Worm (Caenorhabditis elegans) whole organism, early embryonic: Measurements from ENCODE around the gene srlf-17.

Source experiments
- B0310.2 ChIP-seq: sonication (generic microtip); optimal IDR thresholded peaks from 2 replicates; lab custom pipeline; 2016; ENCODE audit warnings: mild to moderate bottlenecking, missing genetic modification characterization, missing compliant biosample characterization
- F13C5.2 ChIP-seq: sonication (generic microtip); optimal IDR thresholded peaks from 2 replicates; lab custom pipeline; 2017; ENCODE audit warnings: mild to moderate bottlenecking, missing genetic modification characterization, inconsistent platforms, missing compliant biosample characterization
- aly-1 ChIP-seq: sonication (generic microtip); optimal IDR thresholded peaks from 2 replicates; lab custom pipeline; 2016; ENCODE audit warnings: missing genetic modification characterization, missing compliant biosample characterization
- ama-1 ChIP-seq: fragments of 150-350 bp; optimal IDR thresholded peaks from 2 replicates; lab custom pipeline; 2014
- ceh-13 ChIP-seq: fragments of 200-800 bp; sonication (Bioruptor generic); optimal IDR thresholded peaks from 2 replicates; lab custom pipeline; 2018; ENCODE audit warnings: mild to moderate bottlenecking, missing genetic modification characterization, missing compliant biosample characterization
- ceh-36 ChIP-seq: sonication (generic microtip); optimal IDR thresholded peaks from 2 replicates; lab custom pipeline; 2016; ENCODE audit warnings: missing genetic modification characterization, inconsistent platforms, missing compliant biosample characterization
- ets-7 ChIP-seq: sonication (generic microtip); optimal IDR thresholded peaks from 2 replicates; lab custom pipeline; 2016; ENCODE audit warnings: missing genotype, missing genetic modification characterization, missing compliant biosample characterization
- flt-1 ChIP-seq: fragments of 200-800 bp; sonication (Bioruptor generic); IDR thresholded peaks from 2 replicates; pipeline ENCODE4 v1.3.6; 2022; ENCODE audit warnings: missing genetic modification characterization, missing compliant biosample characterization
- hmbx-1 ChIP-seq: sonication (generic microtip); optimal IDR thresholded peaks from 2 replicates; lab custom pipeline; 2016; ENCODE audit warnings: mild to moderate bottlenecking, missing genetic modification characterization, missing compliant biosample characterization
- hmg-4 ChIP-seq: fragments of 200-800 bp; sonication (Bioruptor generic); optimal IDR thresholded peaks from 2 replicates; lab custom pipeline; 2018; ENCODE audit warnings: mild to moderate bottlenecking, missing genetic modification characterization, missing compliant biosample characterization
- hnd-1 ChIP-seq: sonication (generic microtip); optimal IDR thresholded peaks from 2 replicates; lab custom pipeline; 2016; ENCODE audit warnings: missing genetic modification characterization, missing compliant biosample characterization
- pes-1 ChIP-seq: fragments of 200-800 bp; sonication (Bioruptor generic); IDR thresholded peaks from 2 replicates; pipeline ENCODE4 v1.3.6; 2022; ENCODE audit warnings: missing genetic modification reagents, missing genetic modification characterization, missing compliant biosample characterization
- scrt-1 ChIP-seq: fragments of 200-800 bp; sonication (Bioruptor generic); IDR thresholded peaks from 2 replicates; pipeline ENCODE4 v1.3.6; 2022; ENCODE audit warnings: missing genetic modification characterization, missing compliant biosample characterization
- sea-1 ChIP-seq: fragments of 200-800 bp; sonication (Bioruptor generic); conservative IDR thresholded peaks from 2 replicates; pipeline ENCODE4 v1.3.6; 2022; ENCODE audit warnings: missing genetic modification characterization, missing compliant biosample characterization
- tbx-11 ChIP-seq: fragments of 200-800 bp; sonication (Bioruptor generic); IDR thresholded peaks from 2 replicates; pipeline ENCODE4 v1.3.6; 2022; ENCODE audit warnings: missing genetic modification characterization, missing compliant biosample characterization
- tbx-37 ChIP-seq: fragments of 200-800 bp; sonication (Bioruptor generic); conservative IDR thresholded peaks from 2 replicates; pipeline ENCODE4 v1.3.6; 2022; ENCODE audit warnings: missing genetic modification reagents, missing genetic modification characterization, missing compliant biosample characterization
- tra-4 ChIP-seq: sonication (generic microtip); optimal IDR thresholded peaks from 2 replicates; lab custom pipeline; 2017; ENCODE audit warnings: missing genetic modification characterization, missing compliant biosample characterization

srlf-17 gene

ce11 chrIV:11109771-11110170 is 7.3 kb upstream of the srlf-17 start, which contains the start of gene pigk-1:
Gene pigk-1, minus strand, starts transcription at chrIV:11110018.
- TF ChIP-seq ceh-36 (tag; lab: Kevin White, UChicago) (no peak), B0310.2 (no peak), tra-4 (tag; lab: Kevin White, UChicago) (no peak), ceh-13 (no peak), tbx-37 (GFP tag; lab: Robert Waterston, UW) (no peak)

ce11 chrIV:11105724-11106123 is 3.2 kb upstream of the srlf-17 start, which contains the start of gene srlf-24:
Gene srlf-24, minus strand, starts transcription at chrIV:11105824.
- TF ChIP-seq B0310.2: no peak
- TF ChIP-seq sea-1 (GFP tag; lab: Robert Waterston, UW): no peak
- no peak for TF ChIP-seq hmg-4 (GFP tag; lab: Kevin White, UChicago)
- no peak for TF ChIP-seq ceh-36 (tag; lab: Kevin White, UChicago)
- no peak for TF ChIP-seq tbx-11 (GFP tag; lab: Robert Waterston, UW)
- TF ChIP-seq hmbx-1 (tag; lab: Kevin White, UChicago): no peak
- no peak for TF ChIP-seq flt-1 (GFP tag; lab: Robert Waterston, UW)

ce11 chrIV:11103501-11103900 is 993 bp upstream of the srlf-17 start:
- TF ChIP-seq tbx-11 (GFP tag; lab: Robert Waterston, UW) (no peak), ets-7 (tag; lab: Kevin White, UChicago) (no peak), F13C5.2 (tag; lab: Kevin White, UChicago) (no peak), sea-1 (GFP tag; lab: Robert Waterston, UW) (no peak), hmbx-1 (tag; lab: Kevin White, UChicago) (no peak), hmg-4 (GFP tag; lab: Kevin White, UChicago) (no peak), ama-1 (lab: Kevin White, UChicago) (no peak), flt-1 (GFP tag; lab: Robert Waterston, UW) (no peak)

ce11 chrIV:11101383-11101782 is 1.1 kb downstream of the srlf-17 start, which contains the start of gene srlf-18:
Gene srlf-18, minus strand, starts transcription at chrIV:11101483.
- TF ChIP-seq ama-1 (lab: Kevin White, UChicago): no peak
- no peak for TF ChIP-seq aly-1
- no peak for TF ChIP-seq ceh-36 (tag; lab: Kevin White, UChicago)
- TF ChIP-seq scrt-1 (GFP tag; lab: Robert Waterston, UW): no peak
- TF ChIP-seq B0310.2: no peak
- no peak for TF ChIP-seq hmg-4 (GFP tag; lab: Kevin White, UChicago)
- no peak for TF ChIP-seq F13C5.2 (tag; lab: Kevin White, UChicago)
- no peak for TF ChIP-seq ets-7 (tag; lab: Kevin White, UChicago)

- TF ChIP-seq ceh-36 (tag; lab: Kevin White, UChicago): no peak
- no peak for TF ChIP-seq tbx-11 (GFP tag; lab: Robert Waterston, UW)
- TF ChIP-seq hnd-1: no peak
- TF ChIP-seq scrt-1 (GFP tag; lab: Robert Waterston, UW): no peak
- TF ChIP-seq hmg-4 (GFP tag; lab: Kevin White, UChicago): no peak
- no peak for TF ChIP-seq tra-4 (tag; lab: Kevin White, UChicago)
These were observed 2.2 kb downstream of the srlf-17 start, which contains the start of gene str-3 for ce11 chrIV:11100271-11100670. Gene str-3, minus strand, starts transcription at chrIV:11100371.

ce11 chrIV:11097795-11098194 is 4.7 kb downstream of the srlf-17 start, which contains the start of gene M7.12:
Gene M7.12, minus strand, starts transcription at chrIV:11097982.
- TF ChIP-seq pes-1 (GFP tag; lab: Robert Waterston, UW) (no peak), ets-7 (tag; lab: Kevin White, UChicago) (no peak), flt-1 (GFP tag; lab: Robert Waterston, UW) (no peak), hmbx-1 (tag; lab: Kevin White, UChicago) (no peak), tbx-11 (GFP tag; lab: Robert Waterston, UW) (no peak), ceh-36 (tag; lab: Kevin White, UChicago) (no peak), hnd-1 (no peak), ama-1 (lab: Kevin White, UChicago) (no peak), F13C5.2 (tag; lab: Kevin White, UChicago) (no peak), scrt-1 (GFP tag; lab: Robert Waterston, UW) (no peak), B0310.2 (no peak), tra-4 (tag; lab: Kevin White, UChicago) (no peak), aly-1 (no peak), ceh-13 (no peak), hmg-4 (GFP tag; lab: Kevin White, UChicago) (no peak), sea-1 (GFP tag; lab: Robert Waterston, UW) (no peak), tbx-37 (GFP tag; lab: Robert Waterston, UW) (no peak)

- TF ChIP-seq tra-4 (tag; lab: Kevin White, UChicago) (no peak), F13C5.2 (tag; lab: Kevin White, UChicago) (no peak), B0310.2 (no peak), hmbx-1 (tag; lab: Kevin White, UChicago) (no peak), pes-1 (GFP tag; lab: Robert Waterston, UW) (no peak), aly-1 (no peak), flt-1 (GFP tag; lab: Robert Waterston, UW) (no peak), ceh-36 (tag; lab: Kevin White, UChicago) (no peak), scrt-1 (GFP tag; lab: Robert Waterston, UW) (no peak), hnd-1 (no peak), ceh-13 (no peak)
These were observed 7.5 kb downstream of the srlf-17 start, which contains the start of gene M7.8 for ce11 chrIV:11094974-11095373. Gene M7.8, minus strand, starts transcription at chrIV:11095085.

ce11 chrIV:11094052-11094451 is 8.5 kb downstream of the srlf-17 start:
- TF ChIP-seq sea-1 (GFP tag; lab: Robert Waterston, UW) (no peak), pes-1 (GFP tag; lab: Robert Waterston, UW) (no peak), scrt-1 (GFP tag; lab: Robert Waterston, UW) (no peak), ets-7 (tag; lab: Kevin White, UChicago) (no peak), tra-4 (tag; lab: Kevin White, UChicago) (no peak), hmbx-1 (tag; lab: Kevin White, UChicago) (no peak), aly-1 (no peak)
